Fruit fly (Drosophila melanogaster) whole organism, wandering third instar larva: ENCODE measurements around the gene Best2.

ENCODE experiments used
- Hnf4 ChIP-seq: fragments of 200-800 bp; sonication (Bioruptor generic); optimal IDR thresholded peaks from 2 replicates; lab custom pipeline; 2016; ENCODE audit warnings: missing biosample characterization, mild to moderate bottlenecking, missing genetic modification characterization
- Myc ChIP-seq: fragments of >200 bp; optimal IDR thresholded peaks from 2 replicates; lab custom pipeline; 2017
- N ChIP-seq: fragments of >200 bp; optimal IDR thresholded peaks from 2 replicates; lab custom pipeline; 2018; ENCODE audit warnings: missing biosample characterization, missing external identifiers, missing genetic modification characterization
- Vsx2 ChIP-seq: fragments of 200-300, 225-300 bp; sonication (Bioruptor generic); optimal IDR thresholded peaks from 2 replicates; lab custom pipeline; 2018; ENCODE audit warnings: missing biosample characterization, missing genetic modification characterization; ENCODE audit not compliant: partially characterized antibody
- foxo ChIP-seq, 2 experiments: fragments of 200-800 bp; sonication (Bioruptor generic); optimal IDR thresholded peaks; 2 replicates in 1 of 2; 3 replicates in 1 of 2; lab custom pipeline; 2016 to 2017; ENCODE audit warnings: missing biosample characterization in 2 of 2, missing genetic modification characterization in 2 of 2
- fru ChIP-seq: fragments of 200-800 bp; sonication (Bioruptor generic); optimal IDR thresholded peaks from 3 replicates; lab custom pipeline; 2016; ENCODE audit warnings: missing biosample characterization, mild to moderate bottlenecking, missing genetic modification characterization
- lola ChIP-seq: fragments of >200 bp; optimal IDR thresholded peaks from 2 replicates; lab custom pipeline; 2017; ENCODE audit warnings: missing biosample characterization, missing genetic modification characterization
- psq ChIP-seq: fragments of 200-800 bp; sonication (Bioruptor generic); optimal IDR thresholded peaks from 3 replicates; lab custom pipeline; 2017; ENCODE audit warnings: missing biosample characterization, mild to moderate bottlenecking, missing genetic modification characterization, moderate library complexity
- usp ChIP-seq: fragments of >200 bp; optimal IDR thresholded peaks from 2 replicates; lab custom pipeline; 2017; ENCODE audit warnings: missing biosample characterization, missing genetic modification characterization

- TF ChIP-seq Myc (lab: Kevin White, UChicago) (no peak), Vsx2 (no peak), psq (no peak), lola (no peak), foxo (GFP tag; optimal IDR thresholded peaks at IDR 0.05; lab: Kevin White, UChicago) (no peak), fru (GFP tag; lab: Kevin White, UChicago) (no peak), N (GFP tag; lab: Kevin White, UChicago) (no peak), Hnf4 (GFP tag; lab: Kevin White, UChicago) (no peak), usp (GFP tag; lab: Kevin White, UChicago) (no peak)
Measured at dm6 chr3L:6215976-6216786, 40.3 kb downstream of the Best2 start.
